Worm (Caenorhabditis elegans): ENCODE results near the gene cpn-2.

ce11 chrII:374950-375349 is 37.4 kb downstream of the cpn-2 start, which contains the start of gene C03H5.4:
- TF ChIP-seq flt-1 (GFP tag; IDR thresholded peaks at IDR 0.05) (no peak), B0310.2 (tag; optimal IDR thresholded peaks at IDR 0.05) (no peak), ama-1 (optimal IDR thresholded peaks at IDR 0.05) (no peak), aly-1 (tag; optimal IDR thresholded peaks at IDR 0.05) (no peak), ceh-13 (GFP tag; optimal IDR thresholded peaks at IDR 0.05) (no peak), scrt-1 (GFP tag; IDR thresholded peaks at IDR 0.05) (no peak), F13C5.2 (tag; optimal IDR thresholded peaks at IDR 0.05) (no peak), tra-4 (tag; optimal IDR thresholded peaks at IDR 0.05) (no peak), hmg-4 (GFP tag; optimal IDR thresholded peaks at IDR 0.05) (no peak)
